Worm (Caenorhabditis elegans) whole organism, L4 larva: ENCODE data around the gene C56C10.6.

ENCODE experiments used
- D1046.2 ChIP-seq: fragments of 200-800 bp; sonication (Bioruptor generic); IDR thresholded peaks from 2 replicates; pipeline ENCODE4 v1.3.6; 2022; ENCODE audit warnings: missing genetic modification characterization, missing compliant biosample characterization
- T20F7.1 ChIP-seq: fragments of 200-800 bp; sonication (Bioruptor generic); optimal IDR thresholded peaks from 2 replicates; lab custom pipeline; 2018; ENCODE audit warnings: mild to moderate bottlenecking, missing genetic modification characterization, missing compliant biosample characterization
- T26A8.4 ChIP-seq: fragments of 200-800 bp; sonication (Bioruptor generic); IDR thresholded peaks from 2 replicates; pipeline ENCODE4 v1.3.6; 2022; ENCODE audit warnings: missing genetic modification characterization, missing compliant biosample characterization
- Y48G9A.11 ChIP-seq: fragments of 200-800 bp; sonication (Bioruptor generic); IDR thresholded peaks from 2 replicates; pipeline ENCODE4 v1.3.6; 2022; ENCODE audit warnings: missing genetic modification reagents, missing genetic modification characterization, missing compliant biosample characterization
- Y5F2A.4 ChIP-seq: fragments of 200-800 bp; sonication (Bioruptor generic); optimal IDR thresholded peaks from 2 replicates; lab custom pipeline; 2018; ENCODE audit warnings: mild to moderate bottlenecking, missing genetic modification characterization, missing compliant biosample characterization
- aha-1 ChIP-seq: fragments of 150-350 bp; peaks from one replicate; lab custom pipeline; 2014; ENCODE audit warnings: missing biosample characterization, missing genetic modification characterization
- ama-1 ChIP-seq: fragments of 150-350 bp; optimal IDR thresholded peaks from 2 replicates; lab custom pipeline; 2014; ENCODE audit warnings: inconsistent platforms, mixed read lengths
- arid-1 ChIP-seq: fragments of 200-800 bp; sonication (Bioruptor generic); conservative IDR thresholded peaks from 2 replicates; pipeline ENCODE4 v1.3.6; 2022; ENCODE audit warnings: missing genetic modification reagents, missing genetic modification characterization, missing compliant biosample characterization
- attf-4 ChIP-seq: sonication (generic microtip); optimal IDR thresholded peaks from 3 replicates; lab custom pipeline; 2017; ENCODE audit warnings: missing biosample characterization, missing genetic modification characterization
- ceh-28 ChIP-seq: fragments of 150-350 bp; optimal IDR thresholded peaks from 2 replicates; lab custom pipeline; 2014; ENCODE audit warnings: missing biosample characterization, missing genetic modification reagents, missing genetic modification characterization
- ceh-44 ChIP-seq: fragments of 200-800 bp; sonication (Bioruptor generic); IDR thresholded peaks from 2 replicates; pipeline ENCODE4 v1.3.6; 2022; ENCODE audit warnings: missing genetic modification reagents, missing genetic modification characterization, missing compliant biosample characterization
- ces-1 ChIP-seq: fragments of 150-350 bp; sonication (generic microtip); optimal IDR thresholded peaks from 4 replicates; lab custom pipeline; 2014; ENCODE audit warnings: missing biosample characterization, missing genetic modification reagents, missing genetic modification characterization
- cey-2 ChIP-seq: sonication (generic microtip); optimal IDR thresholded peaks from 3 replicates; lab custom pipeline; 2017; ENCODE audit warnings: missing genetic modification characterization, mild to moderate bottlenecking, missing compliant biosample characterization, antibody characterized with exemption, borderline replicate concordance; ENCODE audit not compliant: insufficient read depth
- daf-12 ChIP-seq: fragments of 150-350 bp; optimal IDR thresholded peaks from 2 replicates; lab custom pipeline; 2014; ENCODE audit warnings: missing biosample characterization, missing genetic modification reagents, missing genetic modification characterization
- daf-16 ChIP-seq, 3 experiments: sonication (generic microtip); optimal IDR thresholded peaks; 2 replicates each; lab custom pipeline; 2016 to 2017; ENCODE audit warnings: missing genetic modification characterization in 3 of 3, missing genetic modification reagents in 3 of 3, mild to moderate bottlenecking in 2 of 3, missing compliant biosample characterization in 2 of 3, missing biosample characterization in 1 of 3, moderate library complexity in 1 of 3
- daf-8 ChIP-seq: fragments of 200-800 bp; sonication (Bioruptor generic); IDR thresholded peaks from 2 replicates; pipeline ENCODE4 v1.3.6; 2022; ENCODE audit warnings: missing genetic modification characterization, missing compliant biosample characterization
- egl-27 ChIP-seq: sonication (generic microtip); optimal IDR thresholded peaks from 3 replicates; lab custom pipeline; 2017; ENCODE audit warnings: missing biosample characterization, missing genetic modification reagents, missing genetic modification characterization
- fkh-10 ChIP-seq: fragments of 150-350 bp; optimal IDR thresholded peaks from 2 replicates; lab custom pipeline; 2014; ENCODE audit warnings: missing biosample characterization, missing genetic modification reagents, missing genetic modification characterization
- hlh-11 ChIP-seq: fragments of 200-800 bp; sonication (Bioruptor generic); optimal IDR thresholded peaks from 2 replicates; lab custom pipeline; 2018; ENCODE audit warnings: mild to moderate bottlenecking, missing genetic modification characterization, missing compliant biosample characterization
- lin-38 ChIP-seq: fragments of 200-800 bp; sonication (Bioruptor generic); IDR thresholded peaks from 2 replicates; pipeline ENCODE4 v1.3.6; 2022; ENCODE audit warnings: missing genetic modification reagents, missing genetic modification characterization, missing compliant biosample characterization
- lsy-2 ChIP-seq, 2 experiments: fragments of 150-350 bp in 1 of 2; sonication (generic microtip) in 1 of 2; optimal IDR thresholded peaks; 2 replicates each; lab custom pipeline; 2014 to 2017; ENCODE audit warnings: missing biosample characterization in 2 of 2, missing genetic modification characterization in 2 of 2
- madf-5 ChIP-seq, 2 experiments: fragments of 200-800 bp; sonication (Bioruptor generic); IDR thresholded peaks; 2 replicates each; pipeline ENCODE4 v1.3.6; 2022; ENCODE audit warnings: missing compliant biosample characterization in 2 of 2, missing genetic modification characterization in 2 of 2
- mep-1 ChIP-seq: fragments of 150-350 bp; sonication (generic microtip); optimal IDR thresholded peaks from 3 replicates; lab custom pipeline; 2014; ENCODE audit warnings: missing biosample characterization, missing genetic modification characterization
- mes-2 ChIP-seq: sonication (generic microtip); optimal IDR thresholded peaks from 2 replicates; lab custom pipeline; 2016; ENCODE audit warnings: missing genotype, mild to moderate bottlenecking, missing genetic modification characterization, missing compliant biosample characterization; ENCODE audit not compliant: poor library complexity, severe bottlenecking
- mxl-2 ChIP-seq: fragments of 200-800 bp; sonication (Bioruptor generic); conservative IDR thresholded peaks from 2 replicates; pipeline ENCODE4 v1.3.6; 2022; ENCODE audit warnings: missing genetic modification reagents, missing genetic modification characterization, missing compliant biosample characterization
- mxl-3 ChIP-seq: fragments of 200-800 bp; sonication (Bioruptor generic); optimal IDR thresholded peaks from 2 replicates; lab custom pipeline; 2018; ENCODE audit warnings: mild to moderate bottlenecking, missing genetic modification characterization, missing compliant biosample characterization
- nhr-10 ChIP-seq: fragments of 150-350 bp; optimal IDR thresholded peaks from 2 replicates; lab custom pipeline; 2014; ENCODE audit warnings: missing biosample characterization, missing genetic modification characterization
- nhr-102 ChIP-seq: sonication (generic microtip); optimal IDR thresholded peaks from 2 replicates; lab custom pipeline; 2016; ENCODE audit warnings: mild to moderate bottlenecking, missing genetic modification characterization, moderate library complexity, missing compliant biosample characterization
- nhr-237 ChIP-seq: sonication (generic microtip); optimal IDR thresholded peaks from 2 replicates; lab custom pipeline; 2017; ENCODE audit warnings: missing biosample characterization, missing genetic modification characterization
- nhr-25 ChIP-seq: sonication (generic microtip); optimal IDR thresholded peaks from 2 replicates; lab custom pipeline; 2017; ENCODE audit warnings: missing genetic modification characterization, mild to moderate bottlenecking, missing compliant biosample characterization, antibody characterized with exemption, moderate library complexity, borderline replicate concordance; ENCODE audit not compliant: insufficient read depth
- nhr-42 ChIP-seq: fragments of 200-800 bp; sonication (Bioruptor generic); IDR thresholded peaks from 2 replicates; pipeline ENCODE4 v1.3.6; 2022; ENCODE audit warnings: missing genetic modification characterization, missing compliant biosample characterization
- nhr-6 ChIP-seq: fragments of 150-350 bp; optimal IDR thresholded peaks from 2 replicates; lab custom pipeline; 2014; ENCODE audit warnings: missing biosample characterization, missing genetic modification characterization
- nhr-77 ChIP-seq: fragments of 150-350 bp; optimal IDR thresholded peaks from 2 replicates; lab custom pipeline; 2014; ENCODE audit warnings: missing biosample characterization, missing genetic modification characterization
- set-16 ChIP-seq: fragments of 200-800 bp; sonication (Bioruptor generic); IDR thresholded peaks from 2 replicates; pipeline ENCODE4 v1.3.6; 2022; ENCODE audit warnings: missing genetic modification reagents, missing genetic modification characterization, missing compliant biosample characterization
- snpc-1.2 ChIP-seq: fragments of 200-800 bp; sonication (Bioruptor generic); IDR thresholded peaks from 2 replicates; pipeline ENCODE4 v1.3.6; 2022; ENCODE audit warnings: missing genetic modification reagents, missing genetic modification characterization, missing compliant biosample characterization
- tag-97 ChIP-seq: fragments of 200-800 bp; sonication (Bioruptor generic); IDR thresholded peaks from 2 replicates; pipeline ENCODE4 v1.3.6; 2022; ENCODE audit warnings: missing genetic modification characterization, missing compliant biosample characterization
- tra-1 ChIP-seq: fragments of 200-800 bp; sonication (Bioruptor generic); IDR thresholded peaks from 2 replicates; pipeline ENCODE4 v1.3.6; 2022; ENCODE audit warnings: missing genetic modification reagents, missing genetic modification characterization, missing compliant biosample characterization
- unc-130 ChIP-seq: sonication (generic microtip); optimal IDR thresholded peaks from 2 replicates; lab custom pipeline; 2016; ENCODE audit warnings: missing genetic modification reagents, missing genetic modification characterization, missing compliant biosample characterization
- unc-62 ChIP-seq, 3 experiments: fragments of 150-350 bp in 1 of 3; sonication (generic microtip); optimal IDR thresholded peaks in 2 of 3; peaks in 1 of 3; 1 replicate in 1 of 3; 2 replicates in 2 of 3; lab custom pipeline; 2014 to 2017; ENCODE audit warnings: missing biosample characterization in 3 of 3, missing genetic modification characterization in 3 of 3, missing genetic modification reagents in 3 of 3, missing genotype in 1 of 3
- zag-1 ChIP-seq: fragments of 150-350 bp; optimal IDR thresholded peaks from 2 replicates; lab custom pipeline; 2014; ENCODE audit warnings: missing biosample characterization, missing genetic modification characterization
- zip-11 ChIP-seq: fragments of 200-800 bp; sonication (Bioruptor generic); IDR thresholded peaks from 2 replicates; pipeline ENCODE4 v1.3.6; 2022; ENCODE audit warnings: missing genetic modification characterization, missing compliant biosample characterization
- zip-2 ChIP-seq: fragments of 150-350 bp; optimal IDR thresholded peaks from 2 replicates; lab custom pipeline; 2014; ENCODE audit warnings: missing biosample characterization, missing genetic modification characterization

The C56C10.6 gene

DNA sequence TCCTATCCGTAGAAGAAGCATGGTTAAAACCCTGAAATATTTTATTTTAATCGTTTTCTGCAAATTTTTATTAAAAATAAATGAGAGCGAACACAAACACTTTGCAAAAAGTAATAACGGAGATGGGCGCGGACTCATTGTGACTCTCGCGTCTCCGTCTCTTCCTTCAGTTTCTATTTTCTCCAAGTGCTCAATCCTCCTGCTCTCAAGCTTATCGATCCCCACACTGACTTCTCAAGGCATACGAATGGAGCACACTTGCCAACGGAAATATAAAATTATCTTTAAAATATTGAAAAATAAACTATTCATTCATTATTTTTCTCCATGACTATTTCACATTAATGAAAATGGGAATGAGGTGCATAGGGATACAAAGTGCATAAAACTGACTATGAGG lies 16.9 kb upstream of the C56C10.6 start, which contains the start of gene dnj-8:
TSS of gene dnj-8 (minus strand) at position 31 of the 400 bp plus-strand sequence.
- TF ChIP-seq nhr-77 (no peak), mxl-3 (GFP tag; lab: Kevin White, UChicago) (no peak), mes-2 (tag; lab: Kevin White, UChicago) (peak; percentile 44), lin-38 (GFP tag; lab: Robert Waterston, UW) (0 out of 2 replicates have a peak, but pooled peaks have one; percentile 12), nhr-42 (GFP tag; lab: Robert Waterston, UW) (no peak), ama-1 (lab: Kevin White, UChicago) (peak; percentile 52), mep-1 (tag; lab: Kevin White, UChicago) (peak; percentile 2)

DNA sequence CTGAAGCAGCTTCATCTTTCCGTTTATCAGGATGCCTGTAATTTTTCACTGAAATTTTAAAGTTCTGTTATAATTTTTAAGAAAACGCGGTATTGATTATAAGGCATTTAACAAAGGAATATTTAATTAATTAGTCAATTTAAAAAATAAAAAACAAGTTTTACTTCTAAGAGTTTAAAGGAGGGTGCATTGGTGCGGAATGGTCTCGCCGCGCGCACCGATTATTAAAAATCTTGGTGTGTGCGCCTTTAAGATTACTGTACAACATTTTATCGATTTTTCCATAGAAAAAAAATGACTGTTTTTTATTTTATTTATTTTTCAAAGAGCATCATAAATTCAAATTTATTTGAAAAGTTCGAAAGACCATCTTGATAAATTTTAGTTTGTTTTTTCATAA lies 16.4 kb upstream of the C56C10.6 start:
- TF ChIP-seq snpc-1.2 (GFP tag; lab: Robert Waterston, UW) (0 out of 2 replicates have a peak, but pooled peaks have one; percentile 30), ces-1 (no peak)

DNA sequence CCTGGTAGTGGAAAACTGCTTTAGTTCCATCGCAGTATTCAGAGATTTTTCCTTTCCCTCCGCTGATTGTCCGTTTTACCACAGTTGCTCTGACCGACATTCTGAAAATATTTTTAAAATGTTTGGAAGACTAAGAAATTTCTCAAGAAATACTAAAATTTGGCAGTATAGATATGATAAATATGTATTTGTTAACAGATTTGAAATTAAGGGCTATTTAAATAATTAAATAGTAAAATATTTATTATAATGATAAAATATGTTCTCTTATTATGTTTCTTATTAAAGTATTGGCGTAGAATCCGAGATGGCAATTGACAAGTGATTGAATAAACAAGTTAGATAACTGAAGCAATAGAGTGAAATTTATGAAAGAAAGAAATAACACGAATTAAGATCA lies 13.0 kb upstream of the C56C10.6 start, which contains the start of gene aipr-1:
TSS of gene aipr-1 (minus strand) at position 101 of the 400 bp plus-strand sequence.
- TF ChIP-seq aha-1 (tag; lab: Kevin White, UChicago), result no peak
- no peak for TF ChIP-seq unc-130 (GFP tag; lab: Kevin White, UChicago)
- TF ChIP-seq attf-4 (tag; lab: Kevin White, UChicago), result no peak
- no peak for TF ChIP-seq Y5F2A.4 (GFP tag; lab: Kevin White, UChicago)
- TF ChIP-seq set-16 (GFP tag; lab: Robert Waterston, UW), result no peak
- no peak for TF ChIP-seq unc-62 (GFP tag; optimal IDR thresholded peaks at IDR 0.05 in 1 of 2; lab: Kevin White, UChicago)
- no peak for TF ChIP-seq unc-62 (tag; optimal IDR thresholded peaks at IDR 0.05; lab: Kevin White, UChicago)
- TF ChIP-seq nhr-6 (tag; lab: Kevin White, UChicago), result no peak
- no peak for TF ChIP-seq hlh-11 (tag; lab: Kevin White, UChicago)
- no peak for TF ChIP-seq daf-8
- no peak for TF ChIP-seq tag-97
- no peak for TF ChIP-seq fkh-10 (GFP tag; lab: Kevin White, UChicago)
- TF ChIP-seq egl-27 (tag; lab: Kevin White, UChicago), result no peak
- no peak for TF ChIP-seq mxl-2 (GFP tag; lab: Robert Waterston, UW)
- TF ChIP-seq madf-5 (GFP tag; IDR thresholded peaks at IDR 0.05; lab: Robert Waterston, UW), result no peak
- TF ChIP-seq zag-1 (tag; lab: Kevin White, UChicago), result no peak
- TF ChIP-seq D1046.2 (GFP tag; lab: Robert Waterston, UW), result no peak
- no peak for TF ChIP-seq zip-11 (GFP tag; lab: Robert Waterston, UW)

DNA sequence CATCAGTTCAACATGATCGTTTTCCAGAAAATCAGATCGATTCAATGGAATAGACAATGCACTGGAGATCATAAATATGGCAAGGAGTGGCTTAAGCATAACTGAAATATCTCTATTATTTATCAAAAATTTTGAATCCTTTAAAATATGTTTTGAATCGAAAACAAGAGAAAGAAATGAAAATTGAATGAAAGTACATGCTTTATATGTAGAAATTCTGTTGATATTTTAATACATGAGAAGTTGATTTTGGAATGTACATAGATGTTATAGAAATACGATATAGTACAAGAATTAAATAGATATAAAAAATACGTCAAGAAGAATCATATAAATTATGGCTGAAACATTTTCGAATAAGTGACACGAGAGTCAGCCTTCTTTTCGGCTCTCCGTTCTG lies 11.1 kb upstream of the C56C10.6 start, which contains the start of gene C56C10.9:
TSS of gene C56C10.9 (minus strand) at position 101 of the 400 bp plus-strand sequence.
- no peak for TF ChIP-seq Y5F2A.4 (GFP tag; lab: Kevin White, UChicago)
- no peak for TF ChIP-seq ceh-44
- no peak for TF ChIP-seq zip-2 (tag; lab: Kevin White, UChicago)
- no peak for TF ChIP-seq T20F7.1 (GFP tag; lab: Kevin White, UChicago)
- TF ChIP-seq tra-1, result no peak
- no peak for TF ChIP-seq lsy-2 (tag; optimal IDR thresholded peaks at IDR 0.05; lab: Kevin White, UChicago)

DNA sequence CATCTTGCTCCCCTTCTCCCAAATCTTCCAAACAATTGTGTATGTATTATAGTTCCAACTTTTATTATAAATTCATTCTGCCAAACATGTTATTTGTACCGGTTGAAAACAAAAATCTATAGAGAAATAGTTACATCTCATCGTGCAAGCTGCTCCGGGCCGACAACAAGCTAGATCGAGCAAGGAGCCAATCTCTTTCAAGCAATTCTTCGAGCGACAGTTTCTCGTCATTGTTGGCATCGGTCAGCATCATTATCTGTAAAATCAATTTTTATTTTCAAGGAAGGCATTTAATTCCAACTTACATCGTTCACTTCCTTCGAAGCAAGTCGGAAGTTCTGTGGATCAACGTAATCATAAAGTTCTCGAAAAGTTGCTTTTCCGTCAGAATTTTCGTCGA lies 9.9 kb upstream of the C56C10.6 start:
- TF ChIP-seq nhr-102 (tag; lab: Kevin White, UChicago), result no peak
- no peak for TF ChIP-seq zag-1 (tag; lab: Kevin White, UChicago)
- no peak for TF ChIP-seq nhr-10
- TF ChIP-seq nhr-25, result no peak
- TF ChIP-seq nhr-237 (tag; lab: Kevin White, UChicago), result no peak
- TF ChIP-seq nhr-6 (tag; lab: Kevin White, UChicago), result no peak
- TF ChIP-seq tag-97, result no peak
- TF ChIP-seq Y48G9A.11, result peak; percentile 50; the same call in 1 of the 2 replicates
- peak; percentile 41 for TF ChIP-seq lin-38 (GFP tag; lab: Robert Waterston, UW)
- peak; percentile 8; the same call in 1 of the 2 replicates for TF ChIP-seq snpc-1.2 (GFP tag; lab: Robert Waterston, UW)
- TF ChIP-seq T26A8.4, result peak; percentile 30; the same call in 1 of the 2 replicates
- TF ChIP-seq daf-16 (GFP tag; optimal IDR thresholded peaks at IDR 0.05; lab: Kevin White, UChicago), result no peak
- TF ChIP-seq daf-16 (tag; optimal IDR thresholded peaks at IDR 0.05; lab: Kevin White, UChicago), result peak; percentile 19
- TF ChIP-seq ceh-28, result no peak
- TF ChIP-seq daf-12 (tag; lab: Kevin White, UChicago), result no peak
- TF ChIP-seq cey-2, result no peak
- no peak for TF ChIP-seq nhr-77
- peak; percentile 47; the same call in 1 of the 2 replicates for TF ChIP-seq arid-1 (GFP tag; lab: Robert Waterston, UW)
- TF ChIP-seq zip-11 (GFP tag; lab: Robert Waterston, UW), result no peak
- no peak for TF ChIP-seq mxl-3 (GFP tag; lab: Kevin White, UChicago)
